Worm (Caenorhabditis elegans) whole organism, L4 larva: Measurements from ENCODE around the gene Y17G9B.11.
A peak's percentile ranks its signal among the peaks of the same experiment; 100 is the strongest.

Source experiments
- F10B5.3 ChIP-seq: sonication (generic microtip); optimal IDR thresholded peaks from 2 replicates; lab custom pipeline; 2016; ENCODE audit warnings: mild to moderate bottlenecking, missing genetic modification characterization, missing compliant biosample characterization
- F26F4.8 ChIP-seq: fragments of 200-800 bp; sonication (Bioruptor generic); conservative IDR thresholded peaks from 2 replicates; pipeline ENCODE4 v1.3.6; 2022; ENCODE audit warnings: missing genetic modification characterization, missing compliant biosample characterization
- R02D3.7 ChIP-seq: fragments of 150-350 bp; sonication (generic microtip); optimal IDR thresholded peaks from 3 replicates; lab custom pipeline; 2014; ENCODE audit warnings: missing biosample characterization, missing genetic modification characterization
- Y105C5A.15 ChIP-seq: fragments of 200-800 bp; sonication (Bioruptor generic); IDR thresholded peaks from 2 replicates; pipeline ENCODE4 v1.3.6; 2022; ENCODE audit warnings: missing genetic modification characterization, missing compliant biosample characterization
- ZK546.5 ChIP-seq, 2 experiments: sonication (generic microtip); optimal IDR thresholded peaks; 2 replicates each; lab custom pipeline; 2017; ENCODE audit warnings: missing biosample characterization in 2 of 2, missing genetic modification characterization in 2 of 2
- aha-1 ChIP-seq: fragments of 150-350 bp; peaks from one replicate; lab custom pipeline; 2014; ENCODE audit warnings: missing biosample characterization, missing genetic modification characterization
- aly-2 ChIP-seq: sonication (generic microtip); optimal IDR thresholded peaks from 2 replicates; lab custom pipeline; 2018; ENCODE audit warnings: missing biosample characterization, missing genetic modification characterization
- arid-1 ChIP-seq: fragments of 200-800 bp; sonication (Bioruptor generic); conservative IDR thresholded peaks from 2 replicates; pipeline ENCODE4 v1.3.6; 2022; ENCODE audit warnings: missing genetic modification reagents, missing genetic modification characterization, missing compliant biosample characterization
- attf-4 ChIP-seq: sonication (generic microtip); optimal IDR thresholded peaks from 3 replicates; lab custom pipeline; 2017; ENCODE audit warnings: missing biosample characterization, missing genetic modification characterization
- ceh-20 ChIP-seq: fragments of 200-800 bp; sonication (Bioruptor generic); IDR thresholded peaks from 2 replicates; pipeline ENCODE4 v1.3.6; 2022; ENCODE audit warnings: missing genetic modification reagents, missing genetic modification characterization, missing compliant biosample characterization
- ceh-32 ChIP-seq: sonication (generic microtip); optimal IDR thresholded peaks from 2 replicates; lab custom pipeline; 2016; ENCODE audit warnings: mild to moderate bottlenecking, missing genetic modification characterization, missing compliant biosample characterization; ENCODE audit not compliant: poor library complexity
- ceh-44 ChIP-seq: fragments of 200-800 bp; sonication (Bioruptor generic); IDR thresholded peaks from 2 replicates; pipeline ENCODE4 v1.3.6; 2022; ENCODE audit warnings: missing genetic modification reagents, missing genetic modification characterization, missing compliant biosample characterization
- cey-2 ChIP-seq: sonication (generic microtip); optimal IDR thresholded peaks from 3 replicates; lab custom pipeline; 2017; ENCODE audit warnings: missing genetic modification characterization, mild to moderate bottlenecking, missing compliant biosample characterization, antibody characterized with exemption, borderline replicate concordance; ENCODE audit not compliant: insufficient read depth
- daf-8 ChIP-seq: fragments of 200-800 bp; sonication (Bioruptor generic); IDR thresholded peaks from 2 replicates; pipeline ENCODE4 v1.3.6; 2022; ENCODE audit warnings: missing genetic modification characterization, missing compliant biosample characterization
- dmd-8 ChIP-seq: fragments of 200-800 bp; sonication (Bioruptor generic); IDR thresholded peaks from 2 replicates; pipeline ENCODE4 v1.3.6; 2022; ENCODE audit warnings: missing genetic modification characterization, missing compliant biosample characterization
- dmd-9 ChIP-seq: fragments of 200-800 bp; sonication (Bioruptor generic); IDR thresholded peaks from 2 replicates; pipeline ENCODE4 v1.3.6; 2022; ENCODE audit warnings: missing genetic modification reagents, missing genetic modification characterization, missing compliant biosample characterization
- duxl-1 ChIP-seq: sonication (generic microtip); optimal IDR thresholded peaks from 2 replicates; lab custom pipeline; 2016; ENCODE audit warnings: mild to moderate bottlenecking, missing genetic modification characterization, moderate library complexity, missing compliant biosample characterization; ENCODE audit not compliant: poor library complexity
- egl-27 ChIP-seq: sonication (generic microtip); optimal IDR thresholded peaks from 3 replicates; lab custom pipeline; 2017; ENCODE audit warnings: missing biosample characterization, missing genetic modification reagents, missing genetic modification characterization
- egl-43 ChIP-seq: fragments of 200-800 bp; sonication (Bioruptor generic); IDR thresholded peaks from 2 replicates; pipeline ENCODE4 v1.3.6; 2022; ENCODE audit warnings: missing genetic modification reagents, missing genetic modification characterization, missing compliant biosample characterization
- gei-8 ChIP-seq: fragments of 200-800 bp; sonication (Bioruptor generic); optimal IDR thresholded peaks from 2 replicates; lab custom pipeline; 2018; ENCODE audit warnings: mild to moderate bottlenecking, missing genetic modification characterization, missing compliant biosample characterization
- hif-1 ChIP-seq, 2 experiments: sonication (generic microtip); optimal IDR thresholded peaks; 2 replicates each; lab custom pipeline; 2016 to 2017; ENCODE audit warnings: missing compliant biosample characterization in 2 of 2, missing genetic modification characterization in 2 of 2, missing genetic modification reagents in 2 of 2, missing genotype in 2 of 2, mild to moderate bottlenecking in 1 of 2
- jun-1 ChIP-seq: fragments of 150-350 bp; optimal IDR thresholded peaks from 2 replicates; lab custom pipeline; 2014; ENCODE audit warnings: missing biosample characterization, missing genetic modification reagents, missing genetic modification characterization
- lim-7 ChIP-seq: fragments of 200-800 bp; sonication (Bioruptor generic); IDR thresholded peaks from 2 replicates; pipeline ENCODE4 v1.3.6; 2022; ENCODE audit warnings: missing genetic modification characterization, missing compliant biosample characterization
- lin-29 ChIP-seq: fragments of 200-800 bp; sonication (Bioruptor generic); IDR thresholded peaks from 2 replicates; pipeline ENCODE4 v1.3.6; 2022; ENCODE audit warnings: missing genetic modification reagents, missing genetic modification characterization, missing compliant biosample characterization
- lsy-2 ChIP-seq, 2 experiments: fragments of 150-350 bp in 1 of 2; sonication (generic microtip) in 1 of 2; optimal IDR thresholded peaks; 2 replicates each; lab custom pipeline; 2014 to 2017; ENCODE audit warnings: missing biosample characterization in 2 of 2, missing genetic modification characterization in 2 of 2
- madf-9 ChIP-seq: fragments of 200-800 bp; sonication (Bioruptor generic); conservative IDR thresholded peaks from 2 replicates; pipeline ENCODE4 v1.3.6; 2022; ENCODE audit warnings: missing genetic modification reagents, missing genetic modification characterization, missing compliant biosample characterization
- mep-1 ChIP-seq: fragments of 150-350 bp; sonication (generic microtip); optimal IDR thresholded peaks from 3 replicates; lab custom pipeline; 2014; ENCODE audit warnings: missing biosample characterization, missing genetic modification characterization
- mxl-2 ChIP-seq: fragments of 200-800 bp; sonication (Bioruptor generic); conservative IDR thresholded peaks from 2 replicates; pipeline ENCODE4 v1.3.6; 2022; ENCODE audit warnings: missing genetic modification reagents, missing genetic modification characterization, missing compliant biosample characterization
- nhr-11 ChIP-seq: fragments of 150-350 bp; optimal IDR thresholded peaks from 2 replicates; lab custom pipeline; 2014; ENCODE audit warnings: missing biosample characterization, missing genetic modification characterization
- nhr-111 ChIP-seq: fragments of 200-800 bp; sonication (Bioruptor generic); optimal IDR thresholded peaks from 2 replicates; lab custom pipeline; 2018; ENCODE audit warnings: mild to moderate bottlenecking, missing genetic modification characterization, missing compliant biosample characterization
- nhr-237 ChIP-seq: sonication (generic microtip); optimal IDR thresholded peaks from 2 replicates; lab custom pipeline; 2017; ENCODE audit warnings: missing biosample characterization, missing genetic modification characterization
- nhr-25 ChIP-seq: sonication (generic microtip); optimal IDR thresholded peaks from 2 replicates; lab custom pipeline; 2017; ENCODE audit warnings: missing genetic modification characterization, mild to moderate bottlenecking, missing compliant biosample characterization, antibody characterized with exemption, moderate library complexity, borderline replicate concordance; ENCODE audit not compliant: insufficient read depth
- nhr-48 ChIP-seq: sonication (generic microtip); optimal IDR thresholded peaks from 2 replicates; lab custom pipeline; 2016; ENCODE audit warnings: mild to moderate bottlenecking, missing genetic modification characterization, missing compliant biosample characterization
- nhr-6 ChIP-seq: fragments of 150-350 bp; optimal IDR thresholded peaks from 2 replicates; lab custom pipeline; 2014; ENCODE audit warnings: missing biosample characterization, missing genetic modification characterization
- nhr-77 ChIP-seq: fragments of 150-350 bp; optimal IDR thresholded peaks from 2 replicates; lab custom pipeline; 2014; ENCODE audit warnings: missing biosample characterization, missing genetic modification characterization
- pha-4 ChIP-seq, 2 experiments: fragments of 150-350 bp in 1 of 2; fragments of 200-800 bp in 1 of 2; sonication (Bioruptor generic) in 1 of 2; IDR thresholded peaks in 1 of 2; optimal IDR thresholded peaks in 1 of 2; 2 replicates each; pipeline versions ENCODE4 v1.3.6 to Lab custom; 2014 to 2022; ENCODE audit warnings: missing genetic modification characterization in 2 of 2, missing genetic modification reagents in 2 of 2, missing biosample characterization in 1 of 2, missing compliant biosample characterization in 1 of 2
- php-3 ChIP-seq: fragments of 200-800 bp; sonication (Bioruptor generic); IDR thresholded peaks from 2 replicates; pipeline ENCODE4 v1.3.6; 2022; ENCODE audit warnings: missing genetic modification reagents, missing genetic modification characterization, missing compliant biosample characterization
- pqm-1 ChIP-seq: sonication (generic microtip); optimal IDR thresholded peaks from 2 replicates; lab custom pipeline; 2017; ENCODE audit warnings: missing biosample characterization, missing genetic modification characterization
- rbr-2 ChIP-seq: sonication (generic microtip); optimal IDR thresholded peaks from 2 replicates; lab custom pipeline; 2016; ENCODE audit warnings: missing genotype, missing genetic modification characterization, missing compliant biosample characterization
- saeg-2 ChIP-seq: fragments of 200-800 bp; sonication (Bioruptor generic); IDR thresholded peaks from 2 replicates; pipeline ENCODE4 v1.3.6; 2022; ENCODE audit warnings: missing genetic modification reagents, missing genetic modification characterization, missing compliant biosample characterization
- set-16 ChIP-seq: fragments of 200-800 bp; sonication (Bioruptor generic); IDR thresholded peaks from 2 replicates; pipeline ENCODE4 v1.3.6; 2022; ENCODE audit warnings: missing genetic modification reagents, missing genetic modification characterization, missing compliant biosample characterization
- snpc-4 ChIP-seq: fragments of 150-350 bp; optimal IDR thresholded peaks from 2 replicates; lab custom pipeline; 2014; ENCODE audit warnings: missing biosample characterization, missing genetic modification characterization
- spr-3 ChIP-seq: fragments of 200-800 bp; sonication (Bioruptor generic); optimal IDR thresholded peaks from 2 replicates; lab custom pipeline; 2018; ENCODE audit warnings: mild to moderate bottlenecking, missing genetic modification characterization, missing compliant biosample characterization
- tag-97 ChIP-seq: fragments of 200-800 bp; sonication (Bioruptor generic); IDR thresholded peaks from 2 replicates; pipeline ENCODE4 v1.3.6; 2022; ENCODE audit warnings: missing genetic modification characterization, missing compliant biosample characterization
- unc-62 ChIP-seq, 3 experiments: fragments of 150-350 bp in 1 of 3; sonication (generic microtip); optimal IDR thresholded peaks in 2 of 3; peaks in 1 of 3; 1 replicate in 1 of 3; 2 replicates in 2 of 3; lab custom pipeline; 2014 to 2017; ENCODE audit warnings: missing biosample characterization in 3 of 3, missing genetic modification characterization in 3 of 3, missing genetic modification reagents in 3 of 3, missing genotype in 1 of 3
- vab-7 ChIP-seq: fragments of 200-800 bp; sonication (Bioruptor generic); IDR thresholded peaks from 2 replicates; pipeline ENCODE4 v1.3.6; 2022; ENCODE audit warnings: missing genetic modification reagents, missing genetic modification characterization, missing compliant biosample characterization
- zip-2 ChIP-seq: fragments of 150-350 bp; optimal IDR thresholded peaks from 2 replicates; lab custom pipeline; 2014; ENCODE audit warnings: missing biosample characterization, missing genetic modification characterization
- ztf-11 ChIP-seq: fragments of 150-350 bp; optimal IDR thresholded peaks from 2 replicates; lab custom pipeline; 2014; ENCODE audit warnings: missing biosample characterization, missing genetic modification characterization
- ztf-7 ChIP-seq: fragments of 150-350 bp; optimal IDR thresholded peaks from 2 replicates; lab custom pipeline; 2014; ENCODE audit warnings: missing biosample characterization, missing genetic modification characterization

Y17G9B.11 gene

DNA sequence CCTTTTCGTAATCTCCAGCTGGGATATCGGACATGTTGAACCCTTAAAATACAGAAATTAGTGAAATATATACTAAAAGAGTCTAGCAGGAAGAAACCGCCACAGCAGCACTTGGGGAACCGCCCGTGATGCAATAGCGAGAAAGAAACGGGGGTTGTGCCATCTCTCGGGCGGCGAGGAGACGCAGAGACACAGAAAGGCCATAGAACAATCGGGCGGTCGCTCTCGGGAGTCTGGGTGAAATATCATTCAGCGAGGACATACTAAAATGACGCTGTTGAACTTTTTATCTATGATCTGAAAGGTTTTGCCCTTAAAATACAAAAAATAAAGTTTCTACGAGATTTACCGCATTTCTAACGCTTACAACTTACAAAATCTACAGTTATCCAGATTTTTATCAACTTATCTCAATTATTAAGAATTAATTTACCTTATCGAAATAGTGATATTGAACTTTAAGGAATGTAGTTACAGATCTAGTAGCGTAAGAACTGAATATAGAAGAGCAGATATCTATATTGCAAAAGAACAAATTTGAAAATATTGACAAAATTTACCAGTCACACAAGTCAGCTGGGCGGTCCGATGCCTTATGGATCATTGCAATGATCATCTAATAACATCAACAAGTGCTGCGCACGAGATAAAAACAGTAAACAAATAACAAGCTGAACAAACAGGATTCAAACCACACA is 7.8 kb upstream of the Y17G9B.11 start, which contains the start of gene cyc-2.1 (continued):
- TF ChIP-seq unc-62 (GFP tag; optimal IDR thresholded peaks at IDR 0.05 in 1 of 2; lab: Kevin White, UChicago) (peak in 1 of 2 experiments; percentile 8), unc-62 (tag; optimal IDR thresholded peaks at IDR 0.05; lab: Kevin White, UChicago) (no peak), pha-4 (GFP tag; IDR thresholded peaks at IDR 0.05; lab: Robert Waterston, UW) (peak; percentile 65; the same call in 1 of the 2 replicates), pha-4 (tag; optimal IDR thresholded peaks at IDR 0.05; lab: Kevin White, UChicago) (no peak), nhr-11 (tag; lab: Kevin White, UChicago) (peak; percentile 52), tag-97 (GFP tag; lab: Robert Waterston, UW) (no peak), mep-1 (peak; percentile 80), zip-2 (tag; lab: Kevin White, UChicago) (no peak), nhr-111 (GFP tag; lab: Kevin White, UChicago) (no peak), spr-3 (GFP tag; lab: Kevin White, UChicago) (no peak), set-16 (GFP tag; lab: Robert Waterston, UW) (peak; percentile 67), ztf-7 (tag; lab: Kevin White, UChicago) (no peak), hif-1 (tag; optimal IDR thresholded peaks at IDR 0.05; lab: Kevin White, UChicago) (no peak), vab-7 (GFP tag; lab: Robert Waterston, UW) (peak; percentile 37; the same call in 1 of the 2 replicates), nhr-237 (tag; lab: Kevin White, UChicago) (peak; percentile 21), duxl-1 (tag; lab: Kevin White, UChicago) (no peak), nhr-25 (tag; lab: Kevin White, UChicago) (no peak), ceh-20 (GFP tag; lab: Robert Waterston, UW) (no peak), arid-1 (GFP tag; lab: Robert Waterston, UW) (peak; percentile 71), aha-1 (tag; lab: Kevin White, UChicago) (peak; percentile 92), Y105C5A.15 (peak; percentile 64), snpc-4 (tag; lab: Kevin White, UChicago) (no peak), ZK546.5 (tag; optimal IDR thresholded peaks at IDR 0.05; lab: Kevin White, UChicago) (no peak), saeg-2 (no peak), rbr-2 (peak; percentile 68), ceh-32 (tag; lab: Kevin White, UChicago) (no peak), dmd-8 (GFP tag; lab: Robert Waterston, UW) (0 out of 2 replicates have a peak, but pooled peaks have one; percentile 54), egl-27 (tag; lab: Kevin White, UChicago) (no peak), nhr-48 (tag; lab: Kevin White, UChicago) (peak; percentile 57), jun-1 (peak; percentile 24), F26F4.8 (GFP tag; lab: Robert Waterston, UW) (no peak), mxl-2 (no peak), F10B5.3 (tag; lab: Kevin White, UChicago) (no peak), ztf-11 (tag; lab: Kevin White, UChicago) (no peak), php-3 (GFP tag; lab: Robert Waterston, UW) (0 out of 2 replicates have a peak, but pooled peaks have one; percentile 9), gei-8 (GFP tag; lab: Kevin White, UChicago) (no peak), attf-4 (tag; lab: Kevin White, UChicago) (no peak), dmd-9 (GFP tag; lab: Robert Waterston, UW) (no peak), lsy-2 (tag; optimal IDR thresholded peaks at IDR 0.05; lab: Kevin White, UChicago) (peak; percentile 79 to 90), nhr-77 (peak; percentile 42), ceh-44 (no peak), lim-7 (peak; percentile 69), egl-43 (GFP tag; lab: Robert Waterston, UW) (peak; percentile 84), pqm-1 (tag; lab: Kevin White, UChicago) (peak; percentile 5), aly-2 (tag; lab: Kevin White, UChicago) (no peak), lin-29 (GFP tag; lab: Robert Waterston, UW) (no peak), nhr-6 (tag; lab: Kevin White, UChicago) (peak; percentile 61), madf-9 (GFP tag; lab: Robert Waterston, UW) (peak; percentile 54; the same call in 1 of the 2 replicates), daf-8 (no peak), cey-2 (tag; lab: Kevin White, UChicago) (no peak), R02D3.7 (tag; lab: Kevin White, UChicago) (no peak)
